Worm (Caenorhabditis elegans) whole organism, L4/young adult: ENCODE measurements around the gene vha-1.

Source experiments
- W03F9.2 ChIP-seq: fragments of 150-350 bp; optimal IDR thresholded peaks from 2 replicates; lab custom pipeline; 2014; ENCODE audit warnings: missing biosample characterization, missing genetic modification characterization
- dao-5 ChIP-seq: sonication (generic microtip); optimal IDR thresholded peaks from 2 replicates; lab custom pipeline; 2016; ENCODE audit warnings: missing genotype, missing genetic modification characterization, moderate library complexity, missing compliant biosample characterization
- him-1 ChIP-seq: sonication (generic microtip); optimal IDR thresholded peaks from 2 replicates; lab custom pipeline; 2016; ENCODE audit warnings: missing genotype, missing genetic modification reagents, missing genetic modification characterization, missing compliant biosample characterization

- TF ChIP-seq W03F9.2 (tag; lab: Kevin White, UChicago) (no peak), him-1 (tag; lab: Kevin White, UChicago) (no peak), dao-5 (tag; lab: Kevin White, UChicago) (no peak)
Measured at ce11 chrIII:9747133-9747532, 33.9 kb upstream of the vha-1 start, which contains the start of the genes iff-1 and cdk-1.
